Fruit fly (Drosophila melanogaster): Measurements from ENCODE around the gene CG12948.

CG12948 gene

DNA sequence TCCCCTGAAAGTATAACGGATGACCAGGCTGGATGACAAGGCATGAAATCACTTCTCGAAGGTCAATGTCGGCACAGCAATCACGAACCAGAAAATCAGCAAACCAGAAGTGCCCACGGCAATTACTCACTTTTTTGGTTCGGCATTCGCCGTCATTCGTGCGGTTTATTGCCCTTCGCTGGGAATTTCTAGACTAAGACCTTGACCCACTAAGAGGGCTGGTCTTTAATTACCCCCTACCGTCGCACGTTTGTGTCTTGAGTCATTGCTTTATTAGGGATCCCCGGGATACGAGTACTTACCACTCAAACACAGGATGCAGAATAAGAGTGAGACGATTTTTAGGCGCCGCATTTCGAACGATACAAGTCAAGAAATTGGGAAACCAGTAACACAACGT lies 2.1 kb downstream of the CG12948 start:
- TF ChIP-seq CG16779 (tag; optimal IDR thresholded peaks at IDR 0.05) (no peak), CG4318 (GFP tag; optimal IDR thresholded peaks at IDR 0.05) (no peak), CG6854 (GFP tag; optimal IDR thresholded peaks at IDR 0.05) (no peak), CG34406 (GFP tag; optimal IDR thresholded peaks at IDR 0.05) (no peak), CG6808 (GFP tag; optimal IDR thresholded peaks at IDR 0.05) (no peak), CG10631 (GFP tag; optimal IDR thresholded peaks at IDR 0.05) (no peak), pdm3 (GFP tag; optimal IDR thresholded peaks at IDR 0.05) (no peak), Hr4 (GFP tag; optimal IDR thresholded peaks at IDR 0.05) (no peak), spab (GFP tag; optimal IDR thresholded peaks at IDR 0.05) (no peak), fd59A (GFP tag; optimal IDR thresholded peaks at IDR 0.05) (no peak)

DNA sequence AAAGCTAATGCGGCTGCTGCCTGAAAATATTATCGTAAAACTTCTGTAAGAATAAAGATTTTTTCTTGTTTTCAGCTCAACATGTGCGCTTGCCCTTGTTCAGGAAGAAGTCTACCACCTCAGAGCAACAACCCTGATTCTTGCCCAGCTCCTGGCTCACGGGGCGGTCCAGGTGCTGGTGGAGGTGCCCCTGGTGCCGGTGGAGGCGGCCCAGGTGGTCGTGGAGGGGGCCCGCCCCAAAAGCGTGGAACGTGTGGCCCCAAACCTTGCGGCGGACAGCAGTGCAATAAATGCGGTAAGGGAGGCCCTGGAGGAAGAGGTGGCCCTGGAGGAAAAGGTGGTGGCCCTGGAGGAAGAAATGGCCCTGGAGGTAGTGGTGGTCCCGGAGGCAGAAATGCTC lies 3.5 kb downstream of the CG12948 start:
- TF ChIP-seq Eip93F (GFP tag; optimal IDR thresholded peaks at IDR 0.05) (no peak), acj6 (GFP tag; optimal IDR thresholded peaks at IDR 0.05) (no peak), CG1621 (tag; optimal IDR thresholded peaks at IDR 0.05) (no peak), Blimp-1 (GFP tag; optimal IDR thresholded peaks at IDR 0.05) (no peak), CG10669 (GFP tag; optimal IDR thresholded peaks at IDR 0.05) (no peak), CG34406 (GFP tag; optimal IDR thresholded peaks at IDR 0.05) (no peak), eg (GFP tag; IDR thresholded peaks at IDR 0.05) (no peak), Hr39 (GFP tag; optimal IDR thresholded peaks at IDR 0.05) (no peak), pdm3 (GFP tag; optimal IDR thresholded peaks at IDR 0.05) (no peak), esn (GFP tag; optimal IDR thresholded peaks at IDR 0.05) (no peak), Met (GFP tag; optimal IDR thresholded peaks at IDR 0.05) (no peak), CG32006 (GFP tag; optimal IDR thresholded peaks at IDR 0.05) (no peak), CG8119 (GFP tag; IDR thresholded peaks at IDR 0.05) (no peak)

DNA sequence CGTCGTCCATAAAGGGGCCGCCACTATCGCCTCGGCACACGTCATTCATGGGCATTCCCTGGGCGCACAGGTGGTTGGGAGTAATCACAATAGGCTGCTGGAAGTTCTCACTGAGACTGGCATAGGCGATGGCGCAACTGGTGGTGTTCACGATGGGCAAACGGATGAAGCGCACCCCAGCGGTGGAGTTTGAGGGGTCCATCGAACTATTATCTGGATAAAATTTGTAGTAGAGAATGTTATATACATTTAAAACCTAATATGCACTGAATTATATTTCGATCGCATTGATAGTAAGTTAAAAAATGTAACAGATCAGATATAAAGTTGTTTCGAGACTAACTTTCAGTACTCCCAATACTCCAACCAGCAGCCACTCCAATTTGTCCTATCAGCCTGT lies 4.3 kb downstream of the CG12948 start, which contains the start of gene CG31415:
TSS of gene CG31415 (plus strand) at position 301 of the 400 bp plus-strand sequence.
- TF ChIP-seq CG8319 (GFP tag; optimal IDR thresholded peaks at IDR 0.05) (no peak), Lpt (GFP tag; optimal IDR thresholded peaks at IDR 0.05) (no peak), spab (GFP tag; optimal IDR thresholded peaks at IDR 0.05) (no peak), Eip93F (GFP tag; optimal IDR thresholded peaks at IDR 0.05) (no peak), CG11294 (GFP tag; IDR thresholded peaks at IDR 0.05) (no peak), Sox15 (GFP tag; optimal IDR thresholded peaks at IDR 0.05) (no peak)

DNA sequence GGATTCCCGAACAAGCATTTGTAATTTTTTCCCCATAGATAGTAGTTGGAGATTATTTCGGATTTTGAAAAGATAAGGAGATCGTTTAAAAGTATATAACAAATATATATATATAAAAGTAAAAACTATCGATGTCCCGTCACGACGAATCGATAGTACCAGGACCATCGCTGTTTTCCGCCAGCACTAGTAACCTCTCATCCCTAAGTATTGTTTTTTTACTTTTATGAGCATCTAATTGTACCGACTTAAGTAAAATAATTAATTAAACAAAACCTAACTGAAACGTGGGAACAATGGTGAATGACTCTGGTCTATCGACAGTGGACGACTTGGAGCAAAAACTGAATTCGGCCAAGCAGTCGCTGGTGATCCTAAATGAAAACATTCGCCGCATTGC lies 6.8 kb downstream of the CG12948 start, which contains the start of gene Pnn:
TSS of gene Pnn (plus strand) at position 187 of the 400 bp plus-strand sequence.
- peak; percentile 43 for TF ChIP-seq Eip78C (GFP tag)
- no peak for TF ChIP-seq spab (GFP tag; optimal IDR thresholded peaks at IDR 0.05)

DNA sequence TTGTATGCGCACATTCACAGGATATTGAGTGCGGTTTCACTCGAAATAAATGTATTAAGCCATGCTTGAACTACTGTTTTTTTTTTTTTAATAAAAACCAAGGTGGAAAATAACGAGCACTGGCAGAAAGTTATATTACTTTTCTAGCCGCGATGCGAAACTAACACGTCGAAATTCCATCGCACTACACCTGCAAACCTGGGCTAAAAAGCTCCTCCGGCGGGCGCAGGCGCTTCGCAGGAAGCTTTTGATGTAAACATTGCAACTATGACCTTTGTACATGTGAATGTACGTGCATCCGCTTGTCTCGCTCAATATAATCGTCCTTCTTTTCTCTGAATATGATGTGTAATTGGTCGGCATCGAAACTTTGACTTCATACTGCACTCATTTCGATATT lies 7.8 kb downstream of the CG12948 start, which contains the start of gene side-VII:
TSS of gene side-VII (minus strand) at position 187 of the 400 bp plus-strand sequence.
- TF ChIP-seq CG8119 (GFP tag; IDR thresholded peaks at IDR 0.05) (no peak), Ets21C (GFP tag; optimal IDR thresholded peaks at IDR 0.05) (no peak)

DNA sequence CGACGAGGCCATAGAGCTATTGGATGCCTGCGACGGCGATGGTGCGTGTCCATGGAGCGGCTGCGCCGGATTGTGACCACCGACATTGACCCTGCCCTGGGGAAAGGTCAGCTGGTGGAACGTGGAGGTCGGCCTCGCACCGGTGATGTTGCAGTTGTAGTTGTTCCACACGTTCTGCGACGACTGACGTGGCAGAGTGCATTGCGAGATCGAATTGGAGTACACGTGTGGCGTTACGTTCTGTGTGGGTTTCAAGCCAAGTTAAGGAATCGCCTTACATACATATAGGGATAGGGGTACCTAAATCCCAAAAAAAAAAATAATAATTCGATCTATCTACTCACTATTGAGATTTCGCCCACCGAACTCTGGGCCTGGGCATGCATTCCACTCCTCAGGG lies 12.4 kb downstream of the CG12948 start:
- TF ChIP-seq Sox15 (GFP tag; optimal IDR thresholded peaks at IDR 0.05) (no peak), svp (GFP tag) (peak; percentile 54)

DNA sequence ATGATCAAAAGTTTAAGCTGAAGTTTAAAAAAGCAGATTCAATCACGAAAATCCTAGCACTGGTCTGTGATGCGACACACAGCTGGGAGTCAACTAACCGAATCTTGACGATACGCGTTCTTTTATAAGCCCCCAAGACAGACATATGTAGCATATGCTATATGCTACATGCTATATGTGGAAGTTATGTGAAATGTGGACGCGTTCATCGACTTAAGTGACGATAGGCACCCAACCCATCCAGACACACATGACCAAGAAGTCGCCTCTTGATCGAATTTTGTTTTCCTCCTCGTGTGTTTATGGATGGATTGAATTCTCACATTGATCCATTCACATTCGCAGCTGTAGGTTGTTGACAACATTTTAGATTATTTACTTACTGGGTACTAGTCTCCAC lies 14.4 kb downstream of the CG12948 start, which contains the start of gene alphaTub85E:
TSS of gene alphaTub85E (minus strand) at position 101 of the 400 bp plus-strand sequence.
- no peak for TF ChIP-seq esn (GFP tag; optimal IDR thresholded peaks at IDR 0.05)
- no peak for TF ChIP-seq CG10631 (GFP tag; optimal IDR thresholded peaks at IDR 0.05)
- no peak for TF ChIP-seq lz (GFP tag; optimal IDR thresholded peaks at IDR 0.05)
- TF ChIP-seq dsx (GFP tag; optimal IDR thresholded peaks at IDR 0.05; ENCODE audit: poor library complexity, severe bottlenecking), result no peak

Measured in whole organism, prepupa.